Fruit fly (Drosophila melanogaster) Kc167 (cell line): ENCODE results near the gene Sld5.

Source experiments
- Myc ChIP-seq: fragments of >200 bp; optimal IDR thresholded peaks from 2 replicates; lab custom pipeline; 2017; ENCODE audit warnings: missing external identifiers
- h ChIP-seq: fragments of >200 bp; optimal IDR thresholded peaks from 3 replicates; lab custom pipeline; 2018; ENCODE audit warnings: missing external identifiers
- insv ChIP-seq: fragments of >200 bp; optimal IDR thresholded peaks from 3 replicates; lab custom pipeline; 2018; ENCODE audit warnings: missing external identifiers
- psq ChIP-seq: fragments of >200 bp; optimal IDR thresholded peaks from 2 replicates; lab custom pipeline; 2017; ENCODE audit warnings: missing external identifiers
- ttk ChIP-seq: sonication (Bioruptor generic); optimal IDR thresholded peaks from 2 replicates; lab custom pipeline; 2017; ENCODE audit warnings: missing external identifiers

DNA sequence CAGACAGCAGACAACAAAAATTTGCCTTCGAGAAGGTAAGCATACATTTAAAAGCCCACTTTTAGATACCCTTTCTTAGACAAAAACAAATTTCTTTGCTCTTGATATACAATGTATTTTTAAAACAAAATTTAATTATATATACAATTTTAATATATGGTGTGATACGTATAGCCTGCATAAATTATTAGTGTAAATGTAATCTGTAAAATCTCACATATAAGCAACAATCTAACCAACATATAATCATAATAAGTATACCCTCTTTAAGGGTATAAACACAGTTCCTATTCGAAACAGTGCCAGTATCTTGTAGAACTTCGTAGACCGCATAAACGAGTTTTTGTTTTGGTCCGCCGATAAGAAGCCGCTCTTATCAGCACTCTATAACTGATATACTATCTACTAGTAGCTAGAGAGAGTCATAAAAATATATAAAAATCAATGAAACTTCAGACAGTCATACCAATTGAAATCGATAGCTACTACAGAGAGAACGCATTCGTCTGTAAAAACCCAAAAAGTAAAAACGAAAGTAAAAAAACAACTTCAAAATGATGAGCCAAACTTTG is 42.0 kb downstream of the Sld5 start, which contains the start of gene Kaz-m1:
- TF ChIP-seq psq (lab: Kevin White, UChicago) (no peak), ttk (lab: Kevin White, UChicago) (no peak), h (lab: Kevin White, UChicago) (no peak), Myc (lab: Kevin White, UChicago) (no peak), insv (lab: Kevin White, UChicago) (no peak)
